Fruit fly (Drosophila melanogaster) whole organism, embryonic: Measurements from ENCODE around the gene mus302.
A peak's percentile ranks its signal among the peaks of the same experiment; 100 is the strongest.

Experiments
- Awh ChIP-seq: fragments of 200-800 bp; sonication (Bioruptor generic); IDR thresholded peaks from 2 replicates; pipeline ENCODE4, ENCODE4 v1.3.6; 2022; ENCODE audit warnings: missing biosample characterization, missing genetic modification characterization
- CG10366 ChIP-seq: fragments of 200-800 bp; sonication (Bioruptor generic); IDR thresholded peaks from 2 replicates; pipeline ENCODE4 v1.3.6; 2022; ENCODE audit warnings: missing biosample characterization, missing genetic modification characterization
- CG10462 ChIP-seq: fragments of 200-800 bp; sonication (Bioruptor generic); optimal IDR thresholded peaks from 2 replicates; lab custom pipeline; 2016; ENCODE audit warnings: missing biosample characterization, missing genetic modification characterization
- CG12942 ChIP-seq: fragments of 200-800 bp; sonication (Bioruptor generic); optimal IDR thresholded peaks from 3 replicates; lab custom pipeline; 2016; ENCODE audit warnings: missing biosample characterization, missing genetic modification characterization
- CG13287 ChIP-seq: fragments of 200-800 bp; sonication (Bioruptor generic); IDR thresholded peaks from 2 replicates; pipeline ENCODE4 v1.3.6; 2022; ENCODE audit warnings: missing biosample characterization, missing genetic modification characterization; ENCODE audit not compliant: partially characterized antibody
- CG13296 ChIP-seq: fragments of 200-800 bp; sonication (Bioruptor generic); optimal IDR thresholded peaks from 3 replicates; lab custom pipeline; 2018; ENCODE audit warnings: missing biosample characterization, mild to moderate bottlenecking, missing genetic modification characterization
- CG14965 ChIP-seq: fragments of 200-800 bp; sonication (Bioruptor generic); optimal IDR thresholded peaks from 2 replicates; lab custom pipeline; 2016; ENCODE audit warnings: missing biosample characterization, missing genetic modification characterization, borderline replicate concordance
- CG15073 ChIP-seq: fragments of 200-800 bp; sonication (Bioruptor generic); optimal IDR thresholded peaks from 2 replicates; lab custom pipeline; 2016; ENCODE audit warnings: missing biosample characterization, missing genetic modification characterization
- CG2116 ChIP-seq: fragments of 200-800 bp; sonication (Bioruptor generic); optimal IDR thresholded peaks from 3 replicates; lab custom pipeline; 2018; ENCODE audit warnings: missing biosample characterization, mild to moderate bottlenecking, missing genetic modification characterization
- CG2199 ChIP-seq: fragments of 200-800 bp; sonication (Bioruptor generic); IDR thresholded peaks from 3 replicates; pipeline ENCODE4 v1.3.6; 2022; ENCODE audit warnings: missing biosample characterization, missing genetic modification characterization
- CG30403 ChIP-seq: fragments of 200-800 bp; sonication (Bioruptor generic); optimal IDR thresholded peaks from 3 replicates; lab custom pipeline; 2016; ENCODE audit warnings: missing biosample characterization, missing genetic modification characterization
- CG3163 ChIP-seq: fragments of 200-800 bp; sonication (Bioruptor generic); optimal IDR thresholded peaks from 3 replicates; lab custom pipeline; 2016; ENCODE audit warnings: missing biosample characterization, missing genetic modification characterization
- CG3726 ChIP-seq: fragments of 200-800 bp; sonication (Bioruptor generic); IDR thresholded peaks from 3 replicates; pipeline ENCODE4, ENCODE4 v1.3.6; 2022; ENCODE audit warnings: missing biosample characterization, missing genetic modification characterization
- CG42726 ChIP-seq: fragments of 200-800 bp; sonication (Bioruptor generic); IDR thresholded peaks from 2 replicates; pipeline ENCODE4 v1.3.6; 2022; ENCODE audit warnings: missing biosample characterization, missing genetic modification characterization; ENCODE audit not compliant: partially characterized antibody
- CG6683 ChIP-seq: fragments of 200-800 bp; sonication (Bioruptor generic); optimal IDR thresholded peaks from 2 replicates; lab custom pipeline; 2017; ENCODE audit warnings: missing biosample characterization, mild to moderate bottlenecking, missing genetic modification characterization, missing genetic modification reagents
- CG6689 ChIP-seq: fragments of 200-800 bp; sonication (Bioruptor generic); IDR thresholded peaks from 2 replicates; pipeline ENCODE4 v1.3.6; 2022; ENCODE audit warnings: missing biosample characterization, missing genetic modification characterization
- CG6765 ChIP-seq: fragments of 200-800 bp; sonication (Bioruptor generic); optimal IDR thresholded peaks from 3 replicates; lab custom pipeline; 2017; ENCODE audit warnings: missing biosample characterization, mild to moderate bottlenecking, missing genetic modification characterization
- CG7786 ChIP-seq: fragments of 200-800 bp; sonication (Bioruptor generic); optimal IDR thresholded peaks from 2 replicates; lab custom pipeline; 2016; ENCODE audit warnings: missing biosample characterization, missing genetic modification characterization
- CG9437 ChIP-seq: fragments of 200-800 bp; sonication (Bioruptor generic); optimal IDR thresholded peaks from 2 replicates; lab custom pipeline; 2018; ENCODE audit warnings: missing biosample characterization, mild to moderate bottlenecking, missing genetic modification characterization
- CG9727 ChIP-seq: fragments of 200-800 bp; sonication (Bioruptor generic); optimal IDR thresholded peaks from 3 replicates; lab custom pipeline; 2017; ENCODE audit warnings: missing biosample characterization, mild to moderate bottlenecking, missing genetic modification characterization
- CTCF ChIP-seq: fragments of 200-800 bp; sonication (Bioruptor generic); optimal IDR thresholded peaks from 2 replicates; lab custom pipeline; 2017; ENCODE audit warnings: missing biosample characterization, mild to moderate bottlenecking, missing genetic modification characterization, moderate library complexity
- CrebB ChIP-seq: fragments of 200-800 bp; sonication (Bioruptor generic); optimal IDR thresholded peaks from 3 replicates; lab custom pipeline; 2018; ENCODE audit warnings: missing biosample characterization, mild to moderate bottlenecking, missing genetic modification characterization
- Dfd ChIP-seq, 2 experiments: fragments of >200 bp; optimal IDR thresholded peaks; 2 replicates each; lab custom pipeline; 2017; ENCODE audit warnings: missing biosample characterization in 2 of 2, missing genetic modification characterization in 2 of 2
- Fer3 ChIP-seq: fragments of 200-800 bp; sonication (Bioruptor generic); optimal IDR thresholded peaks from 2 replicates; lab custom pipeline; 2018; ENCODE audit warnings: missing biosample characterization, mild to moderate bottlenecking, missing genetic modification characterization, moderate library complexity
- H15 ChIP-seq: fragments of 200-800 bp; sonication (Bioruptor generic); IDR thresholded peaks from 3 replicates; pipeline ENCODE4 v1.3.6; 2022; ENCODE audit warnings: missing biosample characterization, missing genetic modification characterization
- HLH54F ChIP-seq: fragments of 200-800 bp; sonication (Bioruptor generic); optimal IDR thresholded peaks from 3 replicates; lab custom pipeline; 2016; ENCODE audit warnings: missing biosample characterization, missing genetic modification characterization
- Hmx ChIP-seq: fragments of 200-800 bp; sonication (Bioruptor generic); optimal IDR thresholded peaks from 2 replicates; lab custom pipeline; 2016; ENCODE audit warnings: missing biosample characterization, missing genetic modification characterization
- Hsf ChIP-seq: fragments of 200-800 bp; sonication (Bioruptor generic); optimal IDR thresholded peaks from 3 replicates; lab custom pipeline; 2016; ENCODE audit warnings: missing biosample characterization, missing genetic modification characterization
- Jarid2 ChIP-seq: fragments of 200-800 bp; sonication (Bioruptor generic); optimal IDR thresholded peaks from 3 replicates; lab custom pipeline; 2017; ENCODE audit warnings: mild to moderate bottlenecking, missing biosample characterization, missing genetic modification reagents, missing genetic modification characterization
- Meics ChIP-seq: fragments of 200-800 bp; sonication (Bioruptor generic); optimal IDR thresholded peaks from 2 replicates; lab custom pipeline; 2017; ENCODE audit warnings: missing biosample characterization, mild to moderate bottlenecking, missing genetic modification characterization
- Sry-β ChIP-seq: fragments of 200-800 bp; sonication (Bioruptor generic); optimal IDR thresholded peaks from 2 replicates; lab custom pipeline; 2018; ENCODE audit warnings: missing biosample characterization, mild to moderate bottlenecking, missing genetic modification characterization, moderate library complexity
- TFAM ChIP-seq: fragments of 200-800 bp; sonication (Bioruptor generic); optimal IDR thresholded peaks from 2 replicates; lab custom pipeline; 2017; ENCODE audit warnings: missing biosample characterization, missing genetic modification characterization, inconsistent platforms
- Xrp1 ChIP-seq: fragments of 200-800 bp; sonication (Bioruptor generic); IDR thresholded peaks from 2 replicates; pipeline ENCODE4 v1.3.6; 2022; ENCODE audit warnings: missing biosample characterization, missing genetic modification characterization
- ash1 ChIP-seq: fragments of 200-800 bp; sonication (Bioruptor generic); optimal IDR thresholded peaks from 2 replicates; lab custom pipeline; 2018; ENCODE audit warnings: missing biosample characterization, mild to moderate bottlenecking, missing genetic modification characterization
- ato ChIP-seq: fragments of 200-800 bp; sonication (Bioruptor generic); IDR thresholded peaks from 2 replicates; pipeline ENCODE4 v1.3.6; 2022; ENCODE audit warnings: missing biosample characterization, missing genetic modification characterization; ENCODE audit not compliant: partially characterized antibody
- bsh ChIP-seq, 2 experiments: fragments of 200-800 bp; sonication (Bioruptor generic); optimal IDR thresholded peaks; 2 replicates each; lab custom pipeline; 2017 to 2018; ENCODE audit warnings: mild to moderate bottlenecking in 2 of 2, missing biosample characterization in 2 of 2, missing genetic modification characterization in 2 of 2, moderate library complexity in 1 of 2
- dm ChIP-seq: fragments of 200-800 bp; sonication (Bioruptor generic); optimal IDR thresholded peaks from 3 replicates; lab custom pipeline; 2016; ENCODE audit warnings: missing biosample characterization, missing genetic modification characterization
- jing ChIP-seq: fragments of 200-800 bp; sonication (Bioruptor generic); optimal IDR thresholded peaks from 2 replicates; lab custom pipeline; 2018; ENCODE audit warnings: missing biosample characterization, mild to moderate bottlenecking, missing genetic modification characterization
- kah ChIP-seq: fragments of 200-800 bp; sonication (Bioruptor generic); optimal IDR thresholded peaks from 2 replicates; lab custom pipeline; 2018; ENCODE audit warnings: missing biosample characterization, mild to moderate bottlenecking, missing genetic modification characterization
- luna ChIP-seq: fragments of 200-800 bp; sonication (Bioruptor generic); optimal IDR thresholded peaks from 2 replicates; lab custom pipeline; 2016; ENCODE audit warnings: missing biosample characterization, missing genetic modification characterization
- nom ChIP-seq: fragments of 200-800 bp; sonication (Bioruptor generic); optimal IDR thresholded peaks from 2 replicates; lab custom pipeline; 2017; ENCODE audit warnings: missing biosample characterization, missing genetic modification characterization, mild to moderate bottlenecking, moderate library complexity, missing genetic modification reagents
- p53 ChIP-seq: fragments of 200-800 bp; sonication (Bioruptor generic); optimal IDR thresholded peaks from 2 replicates; lab custom pipeline; 2016; ENCODE audit warnings: missing biosample characterization, missing genetic modification characterization
- ranshi ChIP-seq: fragments of 200-800 bp; sonication (Bioruptor generic); IDR thresholded peaks from 2 replicates; pipeline ENCODE4 v1.3.6; 2022; ENCODE audit warnings: missing biosample characterization, missing genetic modification characterization
- repo ChIP-seq: fragments of 200-800 bp; sonication (Bioruptor generic); optimal IDR thresholded peaks from 2 replicates; lab custom pipeline; 2016; ENCODE audit warnings: missing biosample characterization, missing genetic modification characterization
- so ChIP-seq: fragments of 200-800 bp; sonication (Bioruptor generic); IDR thresholded peaks from 3 replicates; pipeline ENCODE4 v1.3.6; 2022; ENCODE audit warnings: missing biosample characterization, missing genetic modification characterization
- sob ChIP-seq: fragments of 200-800 bp; sonication (Bioruptor generic); IDR thresholded peaks from 2 replicates; pipeline ENCODE4 v1.3.6; 2022; ENCODE audit warnings: missing biosample characterization, missing genetic modification characterization
- zen ChIP-seq: fragments of 200-800 bp; sonication (Bioruptor generic); optimal IDR thresholded peaks from 3 replicates; lab custom pipeline; 2018; ENCODE audit warnings: missing biosample characterization, mild to moderate bottlenecking, missing genetic modification characterization, moderate library complexity

Gene mus302

dm6 chr3L:16803708-16804350 is 24.3 kb upstream of the mus302 start (continued):
- TF ChIP-seq luna (GFP tag; lab: Kevin White, UChicago) (no peak), ash1 (no peak), CG6689 (GFP tag; lab: Robert Waterston, UW) (no peak), HLH54F (GFP tag; lab: Kevin White, UChicago) (no peak), Awh (GFP tag; lab: Robert Waterston, UW) (peak; percentile 46; the same call in 1 of the 2 replicates), CG13287 (GFP tag; lab: Robert Waterston, UW) (no peak)

- TF ChIP-seq bsh (GFP tag; optimal IDR thresholded peaks at IDR 0.05; lab: Kevin White, UChicago) (peak in 1 of 2 experiments; percentile 49), Hmx (no peak), Sry-β (no peak), CG13296 (no peak), so (GFP tag; lab: Robert Waterston, UW) (peak; percentile 17; the same call in 1 of the 3 replicates), Jarid2 (no peak), CG9727 (GFP tag; lab: Kevin White, UChicago) (no peak), TFAM (GFP tag; lab: Kevin White, UChicago) (no peak), ranshi (GFP tag; lab: Robert Waterston, UW) (no peak), repo (no peak), CG10462 (GFP tag; lab: Kevin White, UChicago) (no peak), CG3163 (no peak), CG3726 (GFP tag; lab: Robert Waterston, UW) (no peak), CG12942 (GFP tag; lab: Kevin White, UChicago) (no peak), Meics (GFP tag; lab: Kevin White, UChicago) (no peak), jing (no peak), CG7786 (GFP tag; lab: Kevin White, UChicago) (no peak), Xrp1 (GFP tag; lab: Robert Waterston, UW) (no peak), p53 (no peak), CG14965 (GFP tag; lab: Kevin White, UChicago) (no peak), H15 (GFP tag; lab: Robert Waterston, UW) (no peak), CG2199 (GFP tag; lab: Robert Waterston, UW) (0 out of 3 replicates have a peak, but pooled peaks have one; percentile 31), CG10366 (GFP tag; lab: Robert Waterston, UW) (no peak), ato (GFP tag; lab: Robert Waterston, UW) (no peak), nom (GFP tag; lab: Kevin White, UChicago) (peak; percentile 79), CG6683 (GFP tag; lab: Kevin White, UChicago) (no peak), kah (GFP tag; lab: Kevin White, UChicago) (peak; percentile 24)
Observed at dm6 chr3L:16803273-16803672, 23.7 kb upstream of the mus302 start.

dm6 chr3L:16801499-16802452 is 22.2 kb upstream of the mus302 start:
- no peak for TF ChIP-seq CTCF (GFP tag; lab: Kevin White, UChicago)
- peak; percentile 17 for TF ChIP-seq CG2116 (GFP tag; lab: Kevin White, UChicago)
- TF ChIP-seq Fer3 = peak; percentile 50
- no peak; the same call in 1 of the 2 replicates for TF ChIP-seq sob (GFP tag; lab: Robert Waterston, UW)
- peak; percentile 81 for TF ChIP-seq CG9727 (GFP tag; lab: Kevin White, UChicago)
- no peak for TF ChIP-seq dm
- peak; percentile 48 for TF ChIP-seq CG9437 (GFP tag; lab: Kevin White, UChicago)
- no peak for TF ChIP-seq Dfd (GFP tag; optimal IDR thresholded peaks at IDR 0.05; lab: Kevin White, UChicago)
- TF ChIP-seq CG15073 = no peak
- TF ChIP-seq Meics (GFP tag; lab: Kevin White, UChicago) = peak; percentile 56
- TF ChIP-seq CG42726 = 0 out of 2 replicates have a peak, but pooled peaks have one; percentile 6
- no peak for TF ChIP-seq CrebB
- TF ChIP-seq CG6765 = peak; percentile 32
- TF ChIP-seq zen (tag; lab: Kevin White, UChicago) = peak; percentile 54
- peak; percentile 57 for TF ChIP-seq Hsf (GFP tag; lab: Kevin White, UChicago)
- peak; percentile 60 for TF ChIP-seq CG30403
